Worm (Caenorhabditis elegans) whole organism, L2 larva: ENCODE measurements around the gene F25E5.8.

Experiments
- R02D3.7 ChIP-seq: fragments of 150-350 bp; optimal IDR thresholded peaks from 2 replicates; lab custom pipeline; 2014; ENCODE audit warnings: missing biosample characterization, missing genetic modification characterization
- ZK546.5 ChIP-seq: sonication (generic microtip); optimal IDR thresholded peaks from 2 replicates; lab custom pipeline; 2017; ENCODE audit warnings: missing biosample characterization, missing genetic modification characterization
- ama-1 ChIP-seq: fragments of 150-350 bp; optimal IDR thresholded peaks from 2 replicates; lab custom pipeline; 2018; ENCODE audit warnings: inconsistent platforms
- blmp-1 ChIP-seq: sonication (generic microtip); optimal IDR thresholded peaks from 2 replicates; lab custom pipeline; 2017; ENCODE audit warnings: missing genetic modification characterization, mild to moderate bottlenecking, missing compliant biosample characterization, antibody characterized with exemption, moderate library complexity; ENCODE audit not compliant: insufficient read depth
- elt-1 ChIP-seq: fragments of 150-350 bp; optimal IDR thresholded peaks from 2 replicates; lab custom pipeline; 2014; ENCODE audit warnings: missing biosample characterization, missing genetic modification characterization
- lin-13 ChIP-seq: fragments of 150-350 bp; optimal IDR thresholded peaks from 2 replicates; lab custom pipeline; 2014; ENCODE audit warnings: missing biosample characterization, missing genetic modification reagents, missing genetic modification characterization
- lin-39 ChIP-seq: fragments of 150-350 bp; optimal IDR thresholded peaks from 2 replicates; lab custom pipeline; 2014; ENCODE audit warnings: missing biosample characterization, missing genetic modification reagents, missing genetic modification characterization
- lsy-2 ChIP-seq, 2 experiments: fragments of 150-350 bp in 1 of 2; sonication (generic microtip) in 1 of 2; optimal IDR thresholded peaks; 2 replicates each; lab custom pipeline; 2014 to 2017; ENCODE audit warnings: missing biosample characterization in 2 of 2, missing genetic modification characterization in 2 of 2
- nhr-11 ChIP-seq: fragments of 150-350 bp; optimal IDR thresholded peaks from 2 replicates; lab custom pipeline; 2014; ENCODE audit warnings: missing biosample characterization, missing genetic modification characterization
- nhr-25 ChIP-seq: fragments of 150-350 bp; sonication (generic microtip); optimal IDR thresholded peaks from 3 replicates; lab custom pipeline; 2014; ENCODE audit warnings: missing biosample characterization, missing genetic modification characterization
- sma-3 ChIP-seq: sonication (generic microtip); optimal IDR thresholded peaks from 2 replicates; lab custom pipeline; 2016; ENCODE audit warnings: missing genetic modification reagents, missing genetic modification characterization, missing compliant biosample characterization
- sma-9 ChIP-seq, 2 experiments: fragments of 150-350 bp in 1 of 2; sonication (generic microtip) in 1 of 2; optimal IDR thresholded peaks; 2 replicates each; lab custom pipeline; 2014 to 2016; ENCODE audit warnings: missing genetic modification characterization in 2 of 2, mild to moderate bottlenecking in 1 of 2, missing biosample characterization in 1 of 2, missing compliant biosample characterization in 1 of 2, missing genetic modification reagents in 1 of 2, moderate library complexity in 1 of 2

- TF ChIP-seq ama-1 (no peak), R02D3.7 (tag; lab: Kevin White, UChicago) (no peak), lsy-2 (tag; optimal IDR thresholded peaks at IDR 0.05; lab: Kevin White, UChicago) (no peak), nhr-11 (tag; lab: Kevin White, UChicago) (no peak), ZK546.5 (tag; lab: Kevin White, UChicago) (no peak), blmp-1 (no peak), elt-1 (tag; lab: Kevin White, UChicago) (no peak), lin-13 (no peak), nhr-25 (tag; lab: Kevin White, UChicago) (no peak), sma-3 (GFP tag; lab: Kevin White, UChicago) (no peak), lin-39 (tag; lab: Kevin White, UChicago) (no peak), sma-9 (GFP tag; optimal IDR thresholded peaks at IDR 0.05; lab: Kevin White, UChicago) (no peak), sma-9 (tag; optimal IDR thresholded peaks at IDR 0.05; lab: Kevin White, UChicago) (no peak)
Measured at ce11 chrV:7402355-7402754, 33.4 kb upstream of the F25E5.8 start, which contains the start of gene srj-13.
